Worm (Caenorhabditis elegans) whole organism, late embryonic: ENCODE measurements around the gene acs-20.

ENCODE experiments used
- C08G9.2 ChIP-seq: sonication (generic microtip); optimal IDR thresholded peaks from 2 replicates; lab custom pipeline; 2016; ENCODE audit warnings: mild to moderate bottlenecking, missing genetic modification characterization, moderate library complexity, missing compliant biosample characterization
- C38D4.7 ChIP-seq: fragments of 200-800 bp; sonication (Bioruptor generic); optimal IDR thresholded peaks from 2 replicates; lab custom pipeline; 2018; ENCODE audit warnings: mild to moderate bottlenecking, missing genetic modification characterization, moderate library complexity, missing compliant biosample characterization
- F13H6.1 ChIP-seq: sonication (generic microtip); optimal IDR thresholded peaks from 2 replicates; lab custom pipeline; 2016; ENCODE audit warnings: missing genetic modification characterization, missing compliant biosample characterization
- K09A11.1 ChIP-seq: sonication (generic microtip); optimal IDR thresholded peaks from 2 replicates; lab custom pipeline; 2017; ENCODE audit warnings: antibody characterized with exemption, mild to moderate bottlenecking, missing genetic modification characterization, missing compliant biosample characterization; ENCODE audit not compliant: insufficient read depth
- T23F11.4 ChIP-seq: fragments of 200-800 bp; sonication (Bioruptor generic); optimal IDR thresholded peaks from 2 replicates; lab custom pipeline; 2018; ENCODE audit warnings: mild to moderate bottlenecking, missing genetic modification characterization, missing compliant biosample characterization
- Y22D7AL.16 ChIP-seq: sonication (generic microtip); optimal IDR thresholded peaks from 2 replicates; lab custom pipeline; 2016; ENCODE audit warnings: missing genetic modification characterization, missing compliant biosample characterization
- ceh-2 ChIP-seq: sonication (generic microtip); optimal IDR thresholded peaks from 2 replicates; lab custom pipeline; 2016; ENCODE audit warnings: missing genotype, missing genetic modification characterization, missing compliant biosample characterization
- ceh-24 ChIP-seq: sonication (generic microtip); optimal IDR thresholded peaks from 2 replicates; lab custom pipeline; 2016; ENCODE audit warnings: mild to moderate bottlenecking, missing genetic modification characterization, missing compliant biosample characterization
- ceh-31 ChIP-seq: sonication (generic microtip); optimal IDR thresholded peaks from 2 replicates; lab custom pipeline; 2016; ENCODE audit warnings: missing genetic modification characterization, missing compliant biosample characterization
- ceh-34 ChIP-seq: sonication (generic microtip); optimal IDR thresholded peaks from 2 replicates; lab custom pipeline; 2016; ENCODE audit warnings: mild to moderate bottlenecking, missing genetic modification characterization, missing compliant biosample characterization
- ceh-48 ChIP-seq: sonication (generic microtip); optimal IDR thresholded peaks from 2 replicates; lab custom pipeline; 2016; ENCODE audit warnings: missing genetic modification characterization, inconsistent platforms, missing compliant biosample characterization
- ceh-6 ChIP-seq: fragments of 200-800 bp; sonication (Bioruptor generic); optimal IDR thresholded peaks from 2 replicates; lab custom pipeline; 2018; ENCODE audit warnings: mild to moderate bottlenecking, missing genetic modification characterization, missing compliant biosample characterization
- ceh-9 ChIP-seq: sonication (generic microtip); optimal IDR thresholded peaks from 2 replicates; lab custom pipeline; 2016; ENCODE audit warnings: mild to moderate bottlenecking, missing genetic modification characterization, inconsistent platforms, missing compliant biosample characterization
- dmd-4 ChIP-seq: sonication (generic microtip); optimal IDR thresholded peaks from 2 replicates; lab custom pipeline; 2016; ENCODE audit warnings: borderline replicate concordance, missing genetic modification characterization, missing compliant biosample characterization
- elt-2 ChIP-seq: sonication (generic microtip); optimal IDR thresholded peaks from 2 replicates; lab custom pipeline; 2016; ENCODE audit warnings: missing genetic modification reagents, missing genetic modification characterization, missing compliant biosample characterization
- elt-4 ChIP-seq: sonication (generic microtip); optimal IDR thresholded peaks from 2 replicates; lab custom pipeline; 2016; ENCODE audit warnings: missing genetic modification characterization, missing compliant biosample characterization
- ets-4 ChIP-seq: sonication (generic microtip); optimal IDR thresholded peaks from 2 replicates; lab custom pipeline; 2016; ENCODE audit warnings: missing genetic modification characterization, missing compliant biosample characterization
- eyg-1 ChIP-seq: sonication (generic microtip); optimal IDR thresholded peaks from 2 replicates; lab custom pipeline; 2016; ENCODE audit warnings: missing genotype, missing genetic modification characterization, missing compliant biosample characterization
- fax-1 ChIP-seq: sonication (generic microtip); optimal IDR thresholded peaks from 2 replicates; lab custom pipeline; 2016; ENCODE audit warnings: missing genotype, missing genetic modification characterization, missing compliant biosample characterization
- fkh-10 ChIP-seq: fragments of 150-350 bp; optimal IDR thresholded peaks from 2 replicates; lab custom pipeline; 2014; ENCODE audit warnings: missing biosample characterization, missing genetic modification reagents, missing genetic modification characterization
- gmeb-2 ChIP-seq: sonication (generic microtip); optimal IDR thresholded peaks from 2 replicates; lab custom pipeline; 2016; ENCODE audit warnings: missing genetic modification characterization, inconsistent platforms, missing compliant biosample characterization
- hlh-13 ChIP-seq: fragments of 200-800 bp; sonication (Bioruptor generic); optimal IDR thresholded peaks from 2 replicates; lab custom pipeline; 2018; ENCODE audit warnings: mild to moderate bottlenecking, missing genetic modification characterization, missing compliant biosample characterization
- hlh-30 ChIP-seq: sonication (generic microtip); optimal IDR thresholded peaks from 2 replicates; lab custom pipeline; 2017; ENCODE audit warnings: antibody characterized with exemption, missing genetic modification characterization, missing compliant biosample characterization; ENCODE audit not compliant: insufficient read depth
- hlh-6 ChIP-seq: sonication (generic microtip); optimal IDR thresholded peaks from 2 replicates; lab custom pipeline; 2016; ENCODE audit warnings: missing genotype, missing genetic modification characterization, missing compliant biosample characterization
- lim-6 ChIP-seq: sonication (generic microtip); optimal IDR thresholded peaks from 2 replicates; lab custom pipeline; 2016; ENCODE audit warnings: missing genetic modification characterization, missing compliant biosample characterization
- lin-11 ChIP-seq: fragments of 200-800 bp; sonication (Bioruptor generic); optimal IDR thresholded peaks from 2 replicates; lab custom pipeline; 2018; ENCODE audit warnings: mild to moderate bottlenecking, missing genetic modification characterization, missing compliant biosample characterization
- mec-3 ChIP-seq: sonication (generic microtip); optimal IDR thresholded peaks from 2 replicates; lab custom pipeline; 2016; ENCODE audit warnings: borderline replicate concordance, missing genetic modification characterization, missing compliant biosample characterization
- nfya-1 ChIP-seq: sonication (generic microtip); optimal IDR thresholded peaks from 2 replicates; lab custom pipeline; 2017; ENCODE audit warnings: missing genetic modification characterization, mild to moderate bottlenecking, missing compliant biosample characterization, antibody characterized with exemption, moderate library complexity
- nhr-11 ChIP-seq: fragments of 150-350 bp; optimal IDR thresholded peaks from 2 replicates; lab custom pipeline; 2014; ENCODE audit warnings: missing biosample characterization, missing genetic modification characterization
- nhr-232 ChIP-seq: sonication (generic microtip); optimal IDR thresholded peaks from 2 replicates; lab custom pipeline; 2016; ENCODE audit warnings: missing genetic modification characterization, missing compliant biosample characterization
- pag-3 ChIP-seq: sonication (generic microtip); optimal IDR thresholded peaks from 2 replicates; lab custom pipeline; 2016; ENCODE audit warnings: missing compliant biosample characterization, missing genetic modification characterization, borderline replicate concordance
- pha-4 ChIP-seq: fragments of 150-350 bp; optimal IDR thresholded peaks from 2 replicates; lab custom pipeline; 2018; ENCODE audit warnings: missing biosample characterization, missing genetic modification reagents, missing genetic modification characterization
- pqm-1 ChIP-seq: sonication (generic microtip); optimal IDR thresholded peaks from 2 replicates; lab custom pipeline; 2016; ENCODE audit warnings: missing genetic modification characterization, missing compliant biosample characterization
- ref-2 ChIP-seq: sonication (generic microtip); optimal IDR thresholded peaks from 2 replicates; lab custom pipeline; 2016; ENCODE audit warnings: missing genetic modification characterization, missing compliant biosample characterization
- rnt-1 ChIP-seq: sonication (generic microtip); optimal IDR thresholded peaks from 2 replicates; lab custom pipeline; 2016; ENCODE audit warnings: missing genetic modification characterization, missing compliant biosample characterization
- sox-2 ChIP-seq: fragments of 200-800 bp; sonication (Bioruptor generic); IDR thresholded peaks from 2 replicates; pipeline ENCODE4 v1.3.6; 2022; ENCODE audit warnings: missing genetic modification reagents, missing genetic modification characterization, missing compliant biosample characterization
- sox-4 ChIP-seq: sonication (generic microtip); optimal IDR thresholded peaks from 2 replicates; lab custom pipeline; 2017; ENCODE audit warnings: mild to moderate bottlenecking, missing genetic modification characterization, inconsistent platforms, missing compliant biosample characterization
- tbx-7 ChIP-seq: sonication (generic microtip); optimal IDR thresholded peaks from 2 replicates; lab custom pipeline; 2016; ENCODE audit warnings: missing genotype, missing genetic modification characterization, missing compliant biosample characterization
- ttx-3 ChIP-seq: sonication (generic microtip); optimal IDR thresholded peaks from 2 replicates; lab custom pipeline; 2016; ENCODE audit warnings: missing genetic modification reagents, missing genetic modification characterization, missing compliant biosample characterization
- unc-3 ChIP-seq, 2 experiments: fragments of 200-800 bp in 1 of 2; sonication (Bioruptor generic) in 1 of 2; sonication (generic microtip) in 1 of 2; conservative IDR thresholded peaks in 1 of 2; optimal IDR thresholded peaks in 1 of 2; 2 replicates each; pipeline versions ENCODE4 v1.3.6 to Lab custom; 2016 to 2022; ENCODE audit warnings: missing compliant biosample characterization in 2 of 2, missing genetic modification characterization in 2 of 2, missing genetic modification reagents in 1 of 2
- unc-55 ChIP-seq: sonication (generic microtip); optimal IDR thresholded peaks from 2 replicates; lab custom pipeline; 2017; ENCODE audit warnings: missing biosample characterization, missing genetic modification reagents, missing genetic modification characterization
- zip-5 ChIP-seq: sonication (generic microtip); optimal IDR thresholded peaks from 2 replicates; lab custom pipeline; 2016; ENCODE audit warnings: missing genetic modification characterization, missing compliant biosample characterization
- ztf-16 ChIP-seq: sonication (generic microtip); optimal IDR thresholded peaks from 2 replicates; lab custom pipeline; 2017; ENCODE audit warnings: missing genetic modification characterization, missing compliant biosample characterization

Gene acs-20

DNA sequence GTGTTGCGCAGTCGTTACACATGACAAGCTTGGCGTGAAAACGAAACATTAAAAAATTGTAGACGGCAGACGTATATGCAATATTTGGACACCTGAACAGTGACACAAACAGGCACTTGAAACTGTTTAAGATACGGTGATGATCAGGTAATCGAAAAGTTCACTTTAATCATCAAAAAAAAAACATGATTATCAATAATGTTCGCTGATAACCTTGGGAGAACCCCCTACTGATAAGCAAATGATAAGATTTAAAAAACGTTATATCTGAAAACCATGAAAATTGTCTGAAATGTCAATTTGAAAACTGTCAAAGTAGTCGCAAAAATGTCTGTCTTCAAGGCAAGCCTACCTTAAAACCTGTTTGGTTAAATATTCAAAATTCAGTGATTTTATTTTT, 1.5 kb upstream of the acs-20 start:
- TF ChIP-seq ceh-24 (tag; lab: Kevin White, UChicago) (no peak), hlh-6 (tag; lab: Kevin White, UChicago) (no peak), K09A11.1 (tag; lab: Kevin White, UChicago) (no peak), ets-4 (tag; lab: Kevin White, UChicago) (no peak), ztf-16 (tag; lab: Kevin White, UChicago) (no peak), lin-11 (tag; lab: Kevin White, UChicago) (no peak), elt-2 (tag; lab: Kevin White, UChicago) (peak; percentile 96)

ce11 chrIV:12396645-12397258, 1.8 kb downstream of the acs-20 start:
- TF ChIP-seq C38D4.7 (GFP tag; lab: Kevin White, UChicago) (no peak), ceh-2 (tag; lab: Kevin White, UChicago) (no peak), dmd-4 (tag; lab: Kevin White, UChicago) (no peak), ceh-31 (tag; lab: Kevin White, UChicago) (peak; percentile 19), K09A11.1 (tag; lab: Kevin White, UChicago) (no peak), hlh-6 (tag; lab: Kevin White, UChicago) (no peak), pqm-1 (tag; lab: Kevin White, UChicago) (no peak), nhr-232 (tag; lab: Kevin White, UChicago) (no peak), gmeb-2 (no peak), nfya-1 (tag; lab: Kevin White, UChicago) (peak; percentile 20), pha-4 (tag; lab: Kevin White, UChicago) (no peak), elt-2 (tag; lab: Kevin White, UChicago) (no peak), ceh-48 (tag; lab: Kevin White, UChicago) (no peak), F13H6.1 (tag; lab: Kevin White, UChicago) (no peak), ref-2 (peak; percentile 54), ceh-6 (GFP tag; lab: Kevin White, UChicago) (no peak), unc-3 (GFP tag; conservative IDR thresholded peaks at IDR 0.05; lab: Robert Waterston, UW) (no peak), unc-3 (tag; optimal IDR thresholded peaks at IDR 0.05; lab: Kevin White, UChicago) (no peak), rnt-1 (tag; lab: Kevin White, UChicago) (no peak), ttx-3 (no peak), hlh-30 (tag; lab: Kevin White, UChicago) (no peak)

DNA sequence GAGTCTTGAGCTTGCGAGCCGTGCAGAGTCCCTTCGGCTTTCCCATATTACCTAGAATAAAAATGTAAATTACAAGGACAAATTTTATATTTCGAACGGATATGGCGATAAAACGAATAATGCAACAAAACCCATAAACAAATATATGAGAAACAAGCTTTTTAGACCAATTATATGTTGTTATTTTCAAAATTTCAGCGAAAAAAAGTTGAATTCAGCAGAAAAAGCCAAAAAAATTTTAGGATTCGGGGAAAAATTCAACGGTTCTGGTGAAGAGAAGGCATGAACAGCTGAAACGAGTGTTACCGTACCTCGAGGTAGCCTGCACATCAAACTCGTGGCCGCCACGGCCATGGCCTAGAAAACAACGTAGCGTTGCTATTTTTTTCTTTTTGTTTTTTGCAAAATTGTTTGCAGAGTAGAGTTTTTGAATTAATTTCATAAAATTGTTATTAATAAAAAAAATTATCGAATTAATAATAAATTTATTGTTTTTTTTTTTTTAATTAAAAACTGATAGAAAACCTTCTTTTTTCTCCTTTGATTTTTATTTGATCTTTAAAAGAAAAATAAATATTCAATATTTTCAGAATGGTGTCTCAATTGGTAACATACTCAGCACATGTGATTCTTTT, 7.4 kb downstream of the acs-20 start, which contains the start of the genes rps-23 and dpm-3:
TSS of gene rps-23 (minus strand) at position 51 of the 635 bp plus-strand sequence.
TSS of gene dpm-3 (plus strand) at position 585 of the 635 bp plus-strand sequence.
- TF ChIP-seq sox-2: no peak
- no peak for TF ChIP-seq sox-4
- peak; percentile 36 for TF ChIP-seq ttx-3
- TF ChIP-seq fkh-10 (GFP tag; lab: Kevin White, UChicago): no peak
- TF ChIP-seq hlh-30 (tag; lab: Kevin White, UChicago): peak; percentile 69
- 0 out of 2 replicates have a peak, but pooled peaks have one; percentile 22 for TF ChIP-seq unc-3 (GFP tag; conservative IDR thresholded peaks at IDR 0.05; lab: Robert Waterston, UW)
- no peak for TF ChIP-seq unc-3 (tag; optimal IDR thresholded peaks at IDR 0.05; lab: Kevin White, UChicago)
- peak; percentile 94 for TF ChIP-seq zip-5 (tag; lab: Kevin White, UChicago)
- no peak for TF ChIP-seq ceh-9
- TF ChIP-seq fax-1 (tag; lab: Kevin White, UChicago): peak; percentile 76
- TF ChIP-seq pag-3 (tag; lab: Kevin White, UChicago): no peak
- TF ChIP-seq elt-4 (tag; lab: Kevin White, UChicago): no peak
- TF ChIP-seq dmd-4 (tag; lab: Kevin White, UChicago): no peak
- TF ChIP-seq C08G9.2 (tag; lab: Kevin White, UChicago): peak; percentile 92
- peak; percentile 19 for TF ChIP-seq eyg-1 (tag; lab: Kevin White, UChicago)
- peak; percentile 67 for TF ChIP-seq ceh-34 (tag; lab: Kevin White, UChicago)
- no peak for TF ChIP-seq ceh-48 (tag; lab: Kevin White, UChicago)
- no peak for TF ChIP-seq nhr-11
- peak; percentile 46 for TF ChIP-seq unc-55 (GFP tag; lab: Kevin White, UChicago)
- peak; percentile 93 for TF ChIP-seq ets-4 (tag; lab: Kevin White, UChicago)
- peak; percentile 37 for TF ChIP-seq F13H6.1 (tag; lab: Kevin White, UChicago)
- peak; percentile 57 for TF ChIP-seq hlh-13 (GFP tag; lab: Kevin White, UChicago)
- TF ChIP-seq pqm-1 (tag; lab: Kevin White, UChicago): peak; percentile 49
- no peak for TF ChIP-seq lin-11 (tag; lab: Kevin White, UChicago)
- peak; percentile 82 for TF ChIP-seq rnt-1 (tag; lab: Kevin White, UChicago)
- no peak for TF ChIP-seq ceh-6 (GFP tag; lab: Kevin White, UChicago)
- TF ChIP-seq tbx-7 (tag; lab: Kevin White, UChicago): peak; percentile 64
- TF ChIP-seq lim-6 (tag; lab: Kevin White, UChicago): peak; percentile 84
- peak; percentile 58 for TF ChIP-seq Y22D7AL.16 (tag; lab: Kevin White, UChicago)
- TF ChIP-seq T23F11.4 (GFP tag; lab: Kevin White, UChicago): peak; percentile 10
- peak; percentile 90 for TF ChIP-seq ceh-2 (tag; lab: Kevin White, UChicago)
- TF ChIP-seq mec-3: no peak
